Worm (Caenorhabditis elegans): Measurements from ENCODE around the gene T24H7.2.

T24H7.2 gene

DNA sequence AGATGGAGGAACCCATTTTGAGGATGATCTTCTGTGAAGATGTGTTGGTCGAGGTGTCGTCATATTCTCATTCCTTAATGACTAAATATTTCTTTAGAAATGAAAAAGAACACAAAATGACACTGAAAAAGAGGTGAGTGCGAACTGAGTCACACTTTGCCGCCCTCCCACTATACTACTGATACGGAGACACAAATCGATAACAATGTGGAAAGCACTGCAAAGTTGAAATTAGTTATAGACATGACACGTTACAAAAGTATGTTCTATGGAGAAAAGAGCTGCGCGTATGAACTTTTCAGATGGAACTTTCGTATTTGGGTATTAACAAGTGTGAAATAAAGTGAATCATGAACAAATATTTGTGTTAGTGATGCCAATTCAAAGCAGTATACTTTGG lies 2.9 kb upstream of the T24H7.2 start, which contains the start of gene tat-4:
TSS of gene tat-4 (minus strand) at position 117 of the 400 bp plus-strand sequence.
- TF ChIP-seq unc-62 (GFP tag; optimal IDR thresholded peaks at IDR 0.05): no peak
- peak; percentile 89 for TF ChIP-seq fos-1 (tag; optimal IDR thresholded peaks at IDR 0.05)
- TF ChIP-seq nhr-129 (tag; optimal IDR thresholded peaks at IDR 0.05): no peak

DNA sequence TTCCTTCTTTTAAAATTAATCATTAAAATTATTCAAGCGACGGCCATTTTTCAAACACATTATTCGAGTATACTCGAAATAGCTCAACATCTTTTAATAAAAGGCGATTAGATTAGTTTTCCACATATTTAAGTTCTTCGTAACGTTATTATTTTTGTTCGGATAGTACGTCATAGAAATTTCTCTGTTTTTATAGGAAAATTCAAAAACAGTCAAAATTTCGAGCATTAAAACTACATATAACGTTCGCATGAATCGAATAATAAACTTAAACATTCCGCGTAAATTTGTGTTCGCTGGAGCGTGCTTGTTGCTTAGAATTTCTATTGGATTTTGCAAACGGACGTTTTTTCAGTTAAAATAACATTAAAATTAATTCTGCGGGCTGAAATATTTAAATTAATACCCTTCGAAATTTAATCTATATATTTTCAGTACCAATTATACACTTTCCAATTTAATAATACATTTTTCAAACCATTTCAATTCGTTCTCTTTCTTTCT lies 1.9 kb upstream of the T24H7.2 start, which contains the start of gene blos-4:
TSS of gene blos-4 (plus strand) at position 51 of the 504 bp plus-strand sequence.
- no peak for TF ChIP-seq ztf-1 (GFP tag; conservative IDR thresholded peaks at IDR 0.05)
- peak; percentile 50 for TF ChIP-seq gmeb-1 (tag; optimal IDR thresholded peaks at IDR 0.05)

DNA sequence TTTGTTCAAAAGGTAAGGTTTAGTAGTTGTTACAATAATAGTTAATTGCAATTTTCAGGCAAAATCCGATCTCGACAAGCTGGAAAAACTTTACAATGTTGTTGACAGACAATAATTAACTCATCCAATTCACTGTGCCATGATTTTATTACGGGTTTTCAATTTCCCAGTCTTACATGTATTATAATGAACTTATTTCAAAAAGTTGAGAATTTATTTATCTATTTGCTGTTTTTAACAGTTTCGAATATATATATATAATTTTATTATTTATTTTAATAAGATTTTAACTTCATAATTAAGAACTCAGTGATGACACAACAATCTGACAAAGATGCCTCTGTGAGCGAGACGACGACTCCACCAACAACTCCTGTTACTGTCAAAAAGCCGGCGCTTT lies 1.1 kb upstream of the T24H7.2 start, which contains the start of gene lelo-1:
TSS of gene lelo-1 (plus strand) at position 301 of the 400 bp plus-strand sequence.
- TF ChIP-seq peb-1 (tag; optimal IDR thresholded peaks at IDR 0.05): no peak
- TF ChIP-seq aly-2 (tag; optimal IDR thresholded peaks at IDR 0.05): no peak
- no peak for TF ChIP-seq ztf-1 (GFP tag; conservative IDR thresholded peaks at IDR 0.05)

DNA sequence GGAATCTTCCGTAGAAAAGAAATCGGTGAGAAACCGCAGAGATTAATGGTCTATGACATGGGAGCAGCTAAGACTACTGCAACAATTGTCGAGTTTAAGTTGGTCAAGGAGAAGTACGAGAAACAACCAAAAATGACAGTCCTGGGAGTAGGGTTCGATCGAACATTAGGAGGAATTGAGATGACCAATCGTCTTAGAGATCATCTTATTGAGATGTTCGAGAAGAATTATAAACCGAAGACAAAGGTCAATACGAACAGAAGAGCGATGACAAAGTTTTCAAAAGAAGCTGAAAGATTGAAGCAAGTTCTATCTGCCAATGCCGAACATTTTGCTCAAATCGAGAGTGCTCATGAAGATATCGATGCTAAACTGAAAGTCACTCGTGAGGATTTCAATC lies 918 bp downstream of the T24H7.2 start:
- TF ChIP-seq ceh-82 (tag; optimal IDR thresholded peaks at IDR 0.05) (no peak), crh-2 (tag; optimal IDR thresholded peaks at IDR 0.05) (no peak), F13H6.1 (tag; optimal IDR thresholded peaks at IDR 0.05) (no peak), ZK546.5 (tag; optimal IDR thresholded peaks at IDR 0.05) (no peak), lsy-2 (tag; optimal IDR thresholded peaks at IDR 0.05) (no peak), R02D3.7 (tag; optimal IDR thresholded peaks at IDR 0.05) (no peak), nhr-25 (tag; optimal IDR thresholded peaks at IDR 0.05) (no peak)

DNA sequence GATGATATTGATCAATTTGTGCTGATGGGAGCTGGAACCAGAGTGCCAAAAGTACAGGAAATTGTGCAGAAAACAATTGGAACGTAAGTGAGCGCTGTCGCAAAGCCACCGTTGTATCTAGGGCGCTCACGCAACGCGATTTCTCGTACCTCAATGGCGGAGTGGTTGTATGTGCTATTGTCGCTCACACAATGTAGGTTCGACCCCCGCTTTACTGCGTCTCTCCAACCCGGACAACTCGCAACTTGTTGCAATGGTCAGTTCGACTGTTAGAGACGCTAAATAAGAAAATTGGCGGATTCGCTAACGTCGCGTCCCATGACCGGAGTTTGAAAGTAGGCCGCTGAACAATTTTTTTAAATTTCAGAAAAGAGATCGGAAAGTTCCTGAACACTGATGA lies 1.4 kb downstream of the T24H7.2 start:
- TF ChIP-seq sem-4 (tag; optimal IDR thresholded peaks at IDR 0.05) (peak; percentile 7), alr-1 (tag; optimal IDR thresholded peaks at IDR 0.05) (no peak), mab-5 (tag; optimal IDR thresholded peaks at IDR 0.05) (no peak), zag-1 (tag; optimal IDR thresholded peaks at IDR 0.05) (peak; percentile 9), ama-1 (optimal IDR thresholded peaks at IDR 0.05) (no peak), ztf-1 (GFP tag; conservative IDR thresholded peaks at IDR 0.05) (no peak), ceh-16 (tag; optimal IDR thresholded peaks at IDR 0.05) (no peak), snpc-4 (tag; optimal IDR thresholded peaks at IDR 0.05) (no peak), nhr-23 (tag; optimal IDR thresholded peaks at IDR 0.05) (no peak), ztf-4 (tag; optimal IDR thresholded peaks at IDR 0.05) (no peak), skn-1 (tag; optimal IDR thresholded peaks at IDR 0.05) (no peak), Y55F3AM.14 (GFP tag; optimal IDR thresholded peaks at IDR 0.05) (no peak), nhr-21 (tag; optimal IDR thresholded peaks at IDR 0.05) (peak; percentile 22), unc-55 (GFP tag; optimal IDR thresholded peaks at IDR 0.05) (peak; percentile 30), elt-3 (tag; optimal IDR thresholded peaks at IDR 0.05) (no peak), nhr-12 (tag; optimal IDR thresholded peaks at IDR 0.05) (no peak), ztf-11 (tag; optimal IDR thresholded peaks at IDR 0.05) (no peak), sma-3 (GFP tag; optimal IDR thresholded peaks at IDR 0.05) (peak; percentile 68), lin-13 (GFP tag; optimal IDR thresholded peaks at IDR 0.05) (no peak), ceh-82 (tag; optimal IDR thresholded peaks at IDR 0.05) (no peak), nhr-237 (tag; optimal IDR thresholded peaks at IDR 0.05) (no peak), nhr-77 (tag; optimal IDR thresholded peaks at IDR 0.05) (no peak), egl-27 (tag; optimal IDR thresholded peaks at IDR 0.05) (no peak), lsy-2 (tag; optimal IDR thresholded peaks at IDR 0.05) (peak; percentile 11 to 36), unc-39 (tag; optimal IDR thresholded peaks at IDR 0.05) (no peak), lin-11 (tag; optimal IDR thresholded peaks at IDR 0.05) (peak; percentile 54), lin-39 (tag; optimal IDR thresholded peaks at IDR 0.05) (no peak), dmd-4 (tag; optimal IDR thresholded peaks at IDR 0.05) (no peak), elt-1 (tag; optimal IDR thresholded peaks at IDR 0.05) (no peak), gmeb-1 (tag; optimal IDR thresholded peaks at IDR 0.05) (peak; percentile 69), unc-62 (GFP tag; optimal IDR thresholded peaks at IDR 0.05) (no peak), nhr-11 (tag; optimal IDR thresholded peaks at IDR 0.05) (no peak), nhr-25 (tag; optimal IDR thresholded peaks at IDR 0.05) (no peak), ZK546.5 (tag; optimal IDR thresholded peaks at IDR 0.05) (no peak), mbf-1 (tag; optimal IDR thresholded peaks at IDR 0.05) (no peak), peb-1 (tag; optimal IDR thresholded peaks at IDR 0.05) (no peak), sma-9 (GFP tag; optimal IDR thresholded peaks at IDR 0.05) (peak; percentile 67), sma-9 (tag; optimal IDR thresholded peaks at IDR 0.05) (no peak), C34F6.9 (tag; optimal IDR thresholded peaks at IDR 0.05) (peak; percentile 52), fos-1 (tag; optimal IDR thresholded peaks at IDR 0.05) (peak; percentile 40), nhr-6 (tag; optimal IDR thresholded peaks at IDR 0.05) (no peak), aly-2 (tag; optimal IDR thresholded peaks at IDR 0.05) (no peak), R02D3.7 (tag; optimal IDR thresholded peaks at IDR 0.05) (no peak)
